Fruit fly (Drosophila melanogaster) S2 (cell line): ENCODE data around the gene Irbp.

ENCODE experiments used
- CG8478 ChIP-seq: fragments of >200 bp; optimal IDR thresholded peaks from 2 replicates; lab custom pipeline; 2018
- CTCF ChIP-seq, 2 experiments: fragments of >200 bp; optimal IDR thresholded peaks; 2 replicates each; lab custom pipeline; 2018

dm6 chr3R:11418568-11418967, 8.7 kb downstream of the Irbp start, which contains the start of the genes bumpel and CG45676:
- TF ChIP-seq CTCF (optimal IDR thresholded peaks at IDR 0.05; lab: Kevin White, UChicago), result no peak
- TF ChIP-seq CG8478 (lab: Kevin White, UChicago), result no peak
